Worm (Caenorhabditis elegans) whole organism, L4 larva: ENCODE data around the gene ceh-13.

Experiments
- aly-2 ChIP-seq: sonication (generic microtip); optimal IDR thresholded peaks from 2 replicates; lab custom pipeline; 2018; ENCODE audit warnings: missing biosample characterization, missing genetic modification characterization
- fkh-10 ChIP-seq: fragments of 150-350 bp; optimal IDR thresholded peaks from 2 replicates; lab custom pipeline; 2014; ENCODE audit warnings: missing biosample characterization, missing genetic modification reagents, missing genetic modification characterization
- fos-1 ChIP-seq: fragments of 150-350 bp; optimal IDR thresholded peaks from 2 replicates; lab custom pipeline; 2014; ENCODE audit warnings: missing biosample characterization, missing genetic modification characterization
- lin-39 ChIP-seq: fragments of 150-350 bp; optimal IDR thresholded peaks from 2 replicates; lab custom pipeline; 2014; ENCODE audit warnings: missing biosample characterization, missing genetic modification reagents, missing genetic modification characterization
- nhr-28 ChIP-seq: fragments of 150-350 bp; optimal IDR thresholded peaks from 2 replicates; lab custom pipeline; 2014; ENCODE audit warnings: missing biosample characterization, missing genetic modification characterization
- nhr-42 ChIP-seq: fragments of 200-800 bp; sonication (Bioruptor generic); IDR thresholded peaks from 2 replicates; pipeline ENCODE4 v1.3.6; 2022; ENCODE audit warnings: missing genetic modification characterization, missing compliant biosample characterization
- tra-1 ChIP-seq: fragments of 200-800 bp; sonication (Bioruptor generic); IDR thresholded peaks from 2 replicates; pipeline ENCODE4 v1.3.6; 2022; ENCODE audit warnings: missing genetic modification reagents, missing genetic modification characterization, missing compliant biosample characterization

- no peak for TF ChIP-seq fos-1 (tag; lab: Kevin White, UChicago)
- TF ChIP-seq fkh-10 (GFP tag; lab: Kevin White, UChicago): peak; percentile 66
- TF ChIP-seq lin-39 (tag; lab: Kevin White, UChicago): no peak
- no peak for TF ChIP-seq nhr-42
- TF ChIP-seq tra-1 (GFP tag; lab: Robert Waterston, UW): 0 out of 2 replicates have a peak, but pooled peaks have one; percentile 37
- TF ChIP-seq aly-2 (tag; lab: Kevin White, UChicago): no peak
- TF ChIP-seq nhr-28 (tag; lab: Kevin White, UChicago): peak; percentile 90
Observed at ce11 chrIII:7570083-7570695, 14.7 kb downstream of the ceh-13 start, which contains the start of gene R13A5.7.
